Worm (Caenorhabditis elegans): ENCODE data around the gene gmpr-1.

Gene gmpr-1

DNA sequence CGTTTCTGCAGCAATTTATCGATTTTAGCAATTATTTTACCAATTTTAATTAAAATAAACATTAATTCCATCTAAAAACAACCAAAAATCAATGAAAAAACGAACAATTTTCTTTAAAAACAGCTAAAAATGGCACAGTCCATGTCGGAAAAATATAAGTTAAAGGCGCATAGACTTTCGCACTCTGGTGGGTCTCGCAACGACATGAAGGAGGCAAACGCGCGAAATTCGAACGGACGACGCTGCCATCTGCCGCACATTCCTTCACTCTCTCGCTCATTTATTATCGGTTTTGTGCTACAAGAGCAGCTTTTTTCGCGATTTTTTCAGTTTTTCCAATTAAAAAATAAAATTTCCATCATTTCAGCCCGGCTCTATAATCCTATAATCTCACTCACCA lies 24.4 kb downstream of the gmpr-1 start, which contains the start of gene mcm-7 (continued):
- TF ChIP-seq C04F5.9 (tag; optimal IDR thresholded peaks at IDR 0.05) (no peak), grh-1 (GFP tag; IDR thresholded peaks at IDR 0.05) (peak; percentile 14; the same call in 1 of the 2 replicates), skn-1 (tag; optimal IDR thresholded peaks at IDR 0.05) (peak; percentile 52), nhr-76 (tag; optimal IDR thresholded peaks at IDR 0.05) (no peak), rnt-1 (tag; optimal IDR thresholded peaks at IDR 0.05) (peak; percentile 60), elt-3 (tag; optimal IDR thresholded peaks at IDR 0.05) (peak in 2 of 6 experiments; percentile 11 to 58), dsc-1 (tag; optimal IDR thresholded peaks at IDR 0.05) (peak; percentile 12), sup-37 (GFP tag; optimal IDR thresholded peaks at IDR 0.05) (no peak), mep-1 (tag; optimal IDR thresholded peaks at IDR 0.05) (no peak), nhr-47 (tag; optimal IDR thresholded peaks at IDR 0.05) (peak; percentile 58), lin-35 (GFP tag; optimal IDR thresholded peaks at IDR 0.05) (peak; percentile 94 to 98), xbp-1 (tag; optimal IDR thresholded peaks at IDR 0.05) (peak; percentile 46), nhr-19 (GFP tag; conservative IDR thresholded peaks at IDR 0.05) (peak; percentile 39), egl-27 (tag; optimal IDR thresholded peaks at IDR 0.05) (no peak), mef-2 (tag; optimal IDR thresholded peaks at IDR 0.05) (no peak), C34B4.2 (tag; optimal IDR thresholded peaks at IDR 0.05) (no peak), dpl-1 (GFP tag; optimal IDR thresholded peaks at IDR 0.05) (peak; percentile 91 to 96 (median 95)), elt-2 (tag; optimal IDR thresholded peaks at IDR 0.05) (no peak), nhr-77 (tag; optimal IDR thresholded peaks at IDR 0.05) (peak; percentile 46)

DNA sequence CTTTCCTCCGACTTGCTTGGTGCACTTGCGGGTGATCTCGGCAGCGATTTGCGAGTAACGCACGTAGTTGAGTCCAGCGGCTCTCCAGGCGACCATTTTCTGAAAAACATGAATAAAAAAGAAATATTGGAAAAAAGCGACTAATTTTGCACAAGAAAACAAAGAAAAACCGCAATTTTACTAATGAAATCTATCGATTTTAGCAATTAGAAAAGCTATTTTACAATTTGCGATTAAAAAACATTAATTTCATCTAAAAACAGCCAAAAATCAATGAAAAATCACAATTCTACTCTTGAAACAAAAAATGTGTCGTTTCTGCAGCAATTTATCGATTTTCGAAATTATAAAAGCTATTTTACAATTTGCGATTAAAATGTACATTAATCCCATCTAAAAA lies 24.9 kb downstream of the gmpr-1 start, which contains the start of gene hpo-18:
Gene hpo-18, minus strand, starts transcription at position 101 of the 400 bp plus-strand sequence.
- TF ChIP-seq pag-3 (tag; optimal IDR thresholded peaks at IDR 0.05; ENCODE audit: borderline replicate concordance, insufficient read depth) (no peak), ztf-11 (tag; optimal IDR thresholded peaks at IDR 0.05) (no peak), nhr-11 (tag; optimal IDR thresholded peaks at IDR 0.05) (no peak), snpc-4 (tag; optimal IDR thresholded peaks at IDR 0.05) (no peak), vab-15 (tag; optimal IDR thresholded peaks at IDR 0.05) (no peak), C04F5.9 (tag; optimal IDR thresholded peaks at IDR 0.05) (no peak), lir-3 (tag; optimal IDR thresholded peaks at IDR 0.05; ENCODE audit: poor library complexity) (no peak), hpl-2 (GFP tag; optimal IDR thresholded peaks at IDR 0.05) (no peak), nhr-19 (GFP tag; conservative IDR thresholded peaks at IDR 0.05) (no peak), fkh-4 (tag; optimal IDR thresholded peaks at IDR 0.05; ENCODE audit: borderline replicate concordance) (no peak), pax-3 (tag; optimal IDR thresholded peaks at IDR 0.05) (no peak), elt-2 (tag; optimal IDR thresholded peaks at IDR 0.05) (no peak)

DNA sequence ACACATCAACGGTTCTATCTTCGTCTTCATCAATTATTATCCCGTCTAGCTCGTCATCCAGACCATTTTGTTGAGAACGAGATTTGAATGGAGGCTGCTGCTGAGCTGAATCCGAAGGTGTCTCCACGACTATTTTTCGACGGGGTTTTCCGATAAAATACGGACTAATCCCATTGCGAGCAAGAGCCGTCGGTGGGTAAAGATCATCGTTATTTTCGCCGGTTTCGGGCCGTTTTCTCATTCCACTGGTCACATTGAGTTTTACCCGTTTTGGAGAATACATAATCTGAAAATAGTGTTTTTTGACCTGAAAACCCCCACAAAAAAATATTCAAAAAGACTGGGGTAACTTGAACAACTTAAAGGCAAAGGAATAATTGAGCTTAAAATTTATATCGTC lies 25.5 kb downstream of the gmpr-1 start, which contains the start of gene figl-1:
Gene figl-1, minus strand, starts transcription at position 286 of the 400 bp plus-strand sequence.
- TF ChIP-seq nhr-71 (tag; optimal IDR thresholded peaks at IDR 0.05) (peak; percentile 7), snu-23 (GFP tag; optimal IDR thresholded peaks at IDR 0.05) (no peak), zip-4 (GFP tag; optimal IDR thresholded peaks at IDR 0.05) (peak; percentile 0), efl-1 (optimal IDR thresholded peaks at IDR 0.05) (peak in 1 of 2 experiments; percentile 9), efl-1 (GFP tag; optimal IDR thresholded peaks at IDR 0.05 in 1 of 2) (peak in 1 of 2 experiments; percentile 86), elt-2 (tag; optimal IDR thresholded peaks at IDR 0.05) (peak; percentile 6)

DNA sequence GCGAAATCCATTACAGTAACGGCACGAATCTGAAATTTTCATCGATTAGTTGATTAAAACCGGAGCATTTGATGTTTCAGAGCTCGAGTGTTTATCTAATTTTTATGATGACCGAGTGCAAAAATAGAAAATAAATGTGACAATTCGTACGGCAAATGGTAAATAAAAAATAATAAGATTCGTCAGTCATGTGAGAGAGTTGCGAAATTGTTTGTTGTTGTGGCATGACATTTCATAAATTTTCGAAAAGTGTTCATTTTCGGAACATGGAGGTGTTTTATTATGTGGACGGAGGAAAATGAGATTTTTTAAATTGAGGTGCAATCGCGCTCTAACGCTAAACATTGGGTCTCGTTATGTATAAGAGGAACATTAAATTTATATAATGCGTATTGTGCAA lies 29.4 kb downstream of the gmpr-1 start:
- TF ChIP-seq skn-1 (tag; optimal IDR thresholded peaks at IDR 0.05) (peak; percentile 13), lin-14 (GFP tag; optimal IDR thresholded peaks at IDR 0.05) (no peak), lin-15B (tag; optimal IDR thresholded peaks at IDR 0.05) (no peak)
